Fruit fly (Drosophila melanogaster) whole organism, embryonic: Measurements from ENCODE around the gene Dhc64C.

ENCODE experiments used
- Aef1 ChIP-seq: fragments of 200-800 bp; sonication (Bioruptor generic); IDR thresholded peaks from 3 replicates; pipeline ENCODE4 v1.3.6; 2022; ENCODE audit warnings: missing biosample characterization, missing genetic modification characterization
- Antp ChIP-seq: fragments of 200-800 bp; sonication (Bioruptor generic); optimal IDR thresholded peaks from 3 replicates; lab custom pipeline; 2016; ENCODE audit warnings: missing biosample characterization, missing genetic modification characterization
- Atf3 ChIP-seq: fragments of 200-800 bp; sonication (Bioruptor generic); optimal IDR thresholded peaks from 3 replicates; lab custom pipeline; 2016; ENCODE audit warnings: missing biosample characterization, missing genetic modification characterization
- CG10147 ChIP-seq: fragments of 200-800 bp; sonication (Bioruptor generic); optimal IDR thresholded peaks from 2 replicates; lab custom pipeline; 2019; ENCODE audit warnings: missing biosample characterization, mild to moderate bottlenecking, missing genetic modification characterization, moderate library complexity
- CG12391 ChIP-seq: fragments of 200-800 bp; sonication (Bioruptor generic); optimal IDR thresholded peaks from 3 replicates; lab custom pipeline; 2018; ENCODE audit warnings: missing biosample characterization, mild to moderate bottlenecking, missing genetic modification characterization, moderate library complexity
- CG12942 ChIP-seq: fragments of 200-800 bp; sonication (Bioruptor generic); optimal IDR thresholded peaks from 3 replicates; lab custom pipeline; 2016; ENCODE audit warnings: missing biosample characterization, missing genetic modification characterization
- CG13624 ChIP-seq: fragments of 200-800 bp; sonication (Bioruptor generic); optimal IDR thresholded peaks from 2 replicates; lab custom pipeline; 2016; ENCODE audit warnings: missing biosample characterization, missing genetic modification characterization
- CG14014 ChIP-seq: fragments of 200-800 bp; sonication (Bioruptor generic); IDR thresholded peaks from 2 replicates; pipeline ENCODE4 v1.3.6; 2022; ENCODE audit warnings: missing biosample characterization, missing genetic modification characterization
- CG15696 ChIP-seq: fragments of 200-800 bp; sonication (Bioruptor generic); optimal IDR thresholded peaks from 2 replicates; lab custom pipeline; 2019; ENCODE audit warnings: missing biosample characterization, mild to moderate bottlenecking, missing genetic modification characterization, moderate library complexity
- CG1602 ChIP-seq: fragments of 200-800 bp; sonication (Bioruptor generic); optimal IDR thresholded peaks from 3 replicates; lab custom pipeline; 2016; ENCODE audit warnings: missing biosample characterization, missing genetic modification characterization
- CG17612 ChIP-seq: fragments of 200-800 bp; sonication (Bioruptor generic); IDR thresholded peaks from 2 replicates; pipeline ENCODE4 v1.3.6; 2022; ENCODE audit warnings: missing biosample characterization, missing genetic modification characterization
- CG17829 ChIP-seq: fragments of 200-800 bp; optimal IDR thresholded peaks from 2 replicates; lab custom pipeline; 2019; ENCODE audit warnings: missing biosample characterization, mild to moderate bottlenecking, missing genetic modification characterization, moderate library complexity
- CG17912 ChIP-seq: fragments of 200-800 bp; sonication (Bioruptor generic); optimal IDR thresholded peaks from 2 replicates; lab custom pipeline; 2018; ENCODE audit warnings: missing biosample characterization, mild to moderate bottlenecking, missing genetic modification characterization
- CG31224 ChIP-seq: fragments of 200-800 bp; sonication (Bioruptor generic); IDR thresholded peaks from 2 replicates; pipeline ENCODE4 v1.3.6; 2022; ENCODE audit warnings: missing biosample characterization, missing genetic modification characterization
- CG3163 ChIP-seq: fragments of 200-800 bp; sonication (Bioruptor generic); optimal IDR thresholded peaks from 3 replicates; lab custom pipeline; 2016; ENCODE audit warnings: missing biosample characterization, missing genetic modification characterization
- CG34422 ChIP-seq: fragments of 200-800 bp; sonication (Bioruptor generic); IDR thresholded peaks from 3 replicates; pipeline ENCODE4 v1.3.6; 2022; ENCODE audit warnings: missing biosample characterization, missing genetic modification characterization
- CG42726 ChIP-seq: fragments of 200-800 bp; sonication (Bioruptor generic); IDR thresholded peaks from 2 replicates; pipeline ENCODE4 v1.3.6; 2022; ENCODE audit warnings: missing biosample characterization, missing genetic modification characterization; ENCODE audit not compliant: partially characterized antibody
- CG6791 ChIP-seq: fragments of 200-800 bp; sonication (Bioruptor generic); IDR thresholded peaks from 3 replicates; pipeline ENCODE4 v1.3.6; 2022; ENCODE audit warnings: missing biosample characterization, missing genetic modification characterization; ENCODE audit not compliant: partially characterized antibody
- CG9609 ChIP-seq: fragments of 200-800 bp; sonication (Bioruptor generic); optimal IDR thresholded peaks from 3 replicates; lab custom pipeline; 2016; ENCODE audit warnings: missing biosample characterization, missing genetic modification characterization
- CG9817 ChIP-seq: fragments of 200-800 bp; sonication (Bioruptor generic); optimal IDR thresholded peaks from 2 replicates; lab custom pipeline; 2018; ENCODE audit warnings: missing biosample characterization, mild to moderate bottlenecking, missing genetic modification characterization, moderate library complexity
- CHES-1-like ChIP-seq: fragments of 200-800 bp; sonication (Bioruptor generic); optimal IDR thresholded peaks from 2 replicates; lab custom pipeline; 2016; ENCODE audit warnings: missing biosample characterization, missing genetic modification characterization
- Chrac-16 ChIP-seq: fragments of 200-800 bp; sonication (Bioruptor generic); optimal IDR thresholded peaks from 3 replicates; lab custom pipeline; 2016; ENCODE audit warnings: missing biosample characterization, missing genetic modification characterization
- Dip3 ChIP-seq: fragments of 200-800 bp; sonication (Bioruptor generic); optimal IDR thresholded peaks from 3 replicates; lab custom pipeline; 2016; ENCODE audit warnings: missing biosample characterization, missing genetic modification characterization
- Hr51 ChIP-seq, 2 experiments: fragments of 200-800 bp; sonication (Bioruptor generic); optimal IDR thresholded peaks; 2 replicates in 1 of 2; 3 replicates in 1 of 2; lab custom pipeline; 2016 to 2018; ENCODE audit warnings: missing biosample characterization in 2 of 2, missing genetic modification characterization in 2 of 2, mild to moderate bottlenecking in 1 of 2, moderate library complexity in 1 of 2
- MBD-R2 ChIP-seq: fragments of 200-800 bp; sonication (Bioruptor generic); IDR thresholded peaks from 2 replicates; pipeline ENCODE4 v1.3.6; 2022; ENCODE audit warnings: missing biosample characterization, missing genetic modification characterization
- MESR4 ChIP-seq: fragments of 200-800 bp; sonication (Bioruptor generic); optimal IDR thresholded peaks from 2 replicates; lab custom pipeline; 2018; ENCODE audit warnings: missing biosample characterization, mild to moderate bottlenecking, missing genetic modification characterization, moderate library complexity
- Med ChIP-seq: fragments of 200-800 bp; sonication (Bioruptor generic); peaks from one replicate; lab custom pipeline; 2016; ENCODE audit warnings: missing biosample characterization, missing genetic modification characterization, mild to moderate bottlenecking, inconsistent platforms, moderate library complexity
- Mes4 ChIP-seq: fragments of 200-800 bp; sonication (Bioruptor generic); optimal IDR thresholded peaks from 2 replicates; lab custom pipeline; 2016; ENCODE audit warnings: missing biosample characterization, missing genetic modification characterization
- NC2β ChIP-seq: fragments of 200-800 bp; sonication (Bioruptor generic); optimal IDR thresholded peaks from 2 replicates; lab custom pipeline; 2016; ENCODE audit warnings: missing biosample characterization, missing genetic modification characterization
- Rfx ChIP-seq: fragments of 200-800 bp; sonication (Bioruptor generic); IDR thresholded peaks from 2 replicates; pipeline ENCODE4 v1.3.6; 2022; ENCODE audit warnings: missing biosample characterization, missing genetic modification characterization
- Sry-δ ChIP-seq: fragments of 200-800 bp; sonication (Bioruptor generic); optimal IDR thresholded peaks from 2 replicates; lab custom pipeline; 2016; ENCODE audit warnings: missing biosample characterization, missing genetic modification characterization
- Stat92E ChIP-seq, 3 experiments: fragments of >200 bp in 2 of 3; fragments of 200-800 bp in 1 of 3; sonication (Bioruptor generic) in 1 of 3; optimal IDR thresholded peaks; 2 replicates each; lab custom pipeline; 2017 to 2019; ENCODE audit warnings: missing biosample characterization in 3 of 3, missing genetic modification characterization in 3 of 3, mild to moderate bottlenecking in 1 of 3, moderate library complexity in 1 of 3
- chif ChIP-seq, 2 experiments: fragments of 200-800 bp; sonication (Bioruptor generic); optimal IDR thresholded peaks; 3 replicates each; lab custom pipeline; 2016; ENCODE audit warnings: missing biosample characterization in 2 of 2, missing genetic modification characterization in 2 of 2
- crp ChIP-seq, 2 experiments: fragments of 200-800 bp; sonication (Bioruptor generic); optimal IDR thresholded peaks; 2 replicates in 1 of 2; 3 replicates in 1 of 2; lab custom pipeline; 2017; ENCODE audit warnings: missing biosample characterization in 2 of 2, missing genetic modification characterization in 2 of 2, mild to moderate bottlenecking in 1 of 2, moderate library complexity in 1 of 2
- dpn ChIP-seq, 2 experiments: fragments of 200-800 bp; sonication (Bioruptor generic); optimal IDR thresholded peaks; 3 replicates each; lab custom pipeline; 2016; ENCODE audit warnings: missing biosample characterization in 2 of 2, missing genetic modification characterization in 2 of 2
- gfzf ChIP-seq: fragments of 200-800 bp; sonication (Bioruptor generic); optimal IDR thresholded peaks from 2 replicates; lab custom pipeline; 2016; ENCODE audit warnings: missing biosample characterization, mild to moderate bottlenecking, missing genetic modification characterization, moderate library complexity
- grau ChIP-seq: fragments of 200-800 bp; optimal IDR thresholded peaks from 3 replicates; lab custom pipeline; 2019; ENCODE audit warnings: missing biosample characterization, mild to moderate bottlenecking, missing genetic modification characterization, moderate library complexity
- ind ChIP-seq: fragments of 200-800 bp; sonication (Bioruptor generic); optimal IDR thresholded peaks from 3 replicates; lab custom pipeline; 2016; ENCODE audit warnings: missing biosample characterization, missing genetic modification characterization
- lilli ChIP-seq: fragments of 200-800 bp; sonication (Bioruptor generic); optimal IDR thresholded peaks from 3 replicates; lab custom pipeline; 2016; ENCODE audit warnings: missing biosample characterization, missing genetic modification characterization
- nmo ChIP-seq: fragments of 200-800 bp; sonication (Bioruptor generic); optimal IDR thresholded peaks from 2 replicates; lab custom pipeline; 2018; ENCODE audit warnings: missing biosample characterization, mild to moderate bottlenecking, missing genetic modification characterization, moderate library complexity
- p53 ChIP-seq: fragments of 200-800 bp; sonication (Bioruptor generic); optimal IDR thresholded peaks from 2 replicates; lab custom pipeline; 2016; ENCODE audit warnings: missing biosample characterization, missing genetic modification characterization
- pb ChIP-seq: fragments of 200-800 bp; sonication (Bioruptor generic); optimal IDR thresholded peaks from 3 replicates; lab custom pipeline; 2016; ENCODE audit warnings: missing biosample characterization, missing genetic modification characterization
- phol ChIP-seq: fragments of 200-800 bp; sonication (Bioruptor generic); optimal IDR thresholded peaks from 3 replicates; lab custom pipeline; 2018; ENCODE audit warnings: missing biosample characterization, mild to moderate bottlenecking, missing genetic modification characterization, moderate library complexity
- slou ChIP-seq: fragments of 200-800 bp; sonication (Bioruptor generic); optimal IDR thresholded peaks from 3 replicates; lab custom pipeline; 2016; ENCODE audit warnings: missing biosample characterization, missing genetic modification characterization
- sna ChIP-seq: fragments of 200-800 bp; sonication (Bioruptor generic); IDR thresholded peaks from 2 replicates; pipeline ENCODE4 v1.3.6; 2022; ENCODE audit warnings: missing biosample characterization, missing genetic modification characterization; ENCODE audit not compliant: partially characterized antibody
- tin ChIP-seq: fragments of 200-800 bp; sonication (Bioruptor generic); optimal IDR thresholded peaks from 3 replicates; lab custom pipeline; 2016; ENCODE audit warnings: missing biosample characterization, missing genetic modification characterization
- vvl ChIP-seq: fragments of 200-800 bp; sonication (Bioruptor generic); IDR thresholded peaks from 2 replicates; pipeline ENCODE4 v1.3.6; 2022; ENCODE audit warnings: missing biosample characterization, missing genetic modification characterization
- zen ChIP-seq: fragments of 200-800 bp; sonication (Bioruptor generic); optimal IDR thresholded peaks from 3 replicates; lab custom pipeline; 2018; ENCODE audit warnings: missing biosample characterization, mild to moderate bottlenecking, missing genetic modification characterization, moderate library complexity
- zfh1 ChIP-seq: fragments of 200-800 bp; sonication (Bioruptor generic); IDR thresholded peaks from 3 replicates; pipeline ENCODE4 v1.3.6; 2022; ENCODE audit warnings: missing biosample characterization, missing genetic modification characterization

Dhc64C gene

dm6 chr3L:4825584-4825983 is at the start of gene Dhc64C, which contains the start of gene LeuRS-m (continued):
- TF ChIP-seq CG31224 (GFP tag; lab: Robert Waterston, UW) (no peak), Antp (peak; percentile 71), CG17829 (tag; lab: Kevin White, UChicago) (peak; percentile 44), dpn (GFP tag; optimal IDR thresholded peaks at IDR 0.05; lab: Kevin White, UChicago) (peak; percentile 42 to 67), Atf3 (peak; percentile 62), vvl (peak; percentile 68; the same call in 1 of the 2 replicates), sna (GFP tag; lab: Robert Waterston, UW) (0 out of 2 replicates have a peak, but pooled peaks have one; percentile 29), chif (GFP tag; optimal IDR thresholded peaks at IDR 0.05; lab: Kevin White, UChicago) (peak in 1 of 2 experiments; percentile 24), CG12391 (tag; lab: Kevin White, UChicago) (peak; percentile 46), Stat92E (GFP tag; optimal IDR thresholded peaks at IDR 0.05; lab: Kevin White, UChicago) (peak in 1 of 3 experiments; percentile 13), CG34422 (peak; percentile 95), CG10147 (GFP tag; lab: Kevin White, UChicago) (peak; percentile 23), Aef1 (GFP tag; lab: Robert Waterston, UW) (no peak), CG9609 (peak; percentile 21), zen (tag; lab: Kevin White, UChicago) (peak; percentile 31), pb (peak; percentile 19), CG17612 (GFP tag; lab: Robert Waterston, UW) (no peak), Chrac-16 (GFP tag; lab: Kevin White, UChicago) (peak; percentile 38), MESR4 (GFP tag; lab: Kevin White, UChicago) (peak; percentile 58), CG14014 (peak; percentile 51), slou (GFP tag; lab: Kevin White, UChicago) (no peak), zfh1 (GFP tag; lab: Robert Waterston, UW) (0 out of 3 replicates have a peak, but pooled peaks have one; percentile 27), lilli (GFP tag; lab: Kevin White, UChicago) (peak; percentile 63), CG13624 (GFP tag; lab: Kevin White, UChicago) (peak; percentile 56), CG1602 (GFP tag; lab: Kevin White, UChicago) (no peak), Hr51 (GFP tag; optimal IDR thresholded peaks at IDR 0.05; lab: Kevin White, UChicago) (peak in 1 of 2 experiments; percentile 3), tin (GFP tag; lab: Kevin White, UChicago) (peak; percentile 38), grau (tag; lab: Kevin White, UChicago) (no peak), Rfx (GFP tag; lab: Robert Waterston, UW) (peak; percentile 69), Sry-δ (peak; percentile 66), ind (GFP tag; lab: Kevin White, UChicago) (peak; percentile 31), CG9817 (peak; percentile 46), crp (GFP tag; optimal IDR thresholded peaks at IDR 0.05; lab: Kevin White, UChicago) (peak; percentile 93 to 99), CG6791 (peak; percentile 83), p53 (GFP tag; lab: Kevin White, UChicago) (peak; percentile 47), CHES-1-like (peak; percentile 86), nmo (GFP tag; lab: Kevin White, UChicago) (peak; percentile 66), CG17912 (GFP tag; lab: Kevin White, UChicago) (peak; percentile 9), Mes4 (peak; percentile 33), Med (GFP tag; lab: Kevin White, UChicago) (peak; percentile 93), CG12942 (peak; percentile 3), phol (tag; lab: Kevin White, UChicago) (peak; percentile 19), NC2β (GFP tag; lab: Kevin White, UChicago) (peak; percentile 30), gfzf (GFP tag; lab: Kevin White, UChicago) (peak; percentile 39), CG15696 (tag; lab: Kevin White, UChicago) (peak; percentile 3), CG42726 (peak; percentile 74), Dip3 (GFP tag; lab: Kevin White, UChicago) (peak; percentile 13), CG3163 (peak; percentile 26), MBD-R2 (peak; percentile 98)
